Worm (Caenorhabditis elegans): ENCODE results near the gene M02D8.5.

The M02D8.5 gene

DNA sequence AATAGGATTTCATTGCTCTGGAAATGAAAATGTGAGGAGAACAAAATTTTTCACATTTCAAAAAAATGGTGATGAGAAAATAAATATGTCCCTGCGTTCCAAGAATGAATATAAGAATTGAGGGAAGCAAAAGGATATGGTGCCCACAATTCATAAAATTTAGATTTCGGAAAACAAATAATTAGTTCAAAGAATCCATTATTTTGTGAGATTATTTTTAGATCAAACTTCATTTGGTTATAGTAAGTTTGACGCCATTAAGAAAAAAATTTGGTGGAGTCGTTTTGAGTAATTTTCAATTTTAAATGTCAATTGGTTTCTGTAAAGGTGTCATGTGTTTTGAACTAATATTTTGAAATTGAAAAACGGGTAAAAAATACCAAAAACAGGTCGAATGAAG lies 39.0 kb upstream of the M02D8.5 start:
- no peak for TF ChIP-seq peb-1 (tag; optimal IDR thresholded peaks at IDR 0.05)
- TF ChIP-seq mab-5 (tag; optimal IDR thresholded peaks at IDR 0.05) = no peak
- TF ChIP-seq Y55F3AM.14 (GFP tag; optimal IDR thresholded peaks at IDR 0.05) = no peak
- no peak for TF ChIP-seq nhr-11 (tag; optimal IDR thresholded peaks at IDR 0.05)
- TF ChIP-seq snpc-4 (tag; optimal IDR thresholded peaks at IDR 0.05) = no peak
- no peak for TF ChIP-seq zag-1 (tag; optimal IDR thresholded peaks at IDR 0.05)
- no peak for TF ChIP-seq nhr-237 (tag; optimal IDR thresholded peaks at IDR 0.05)
- TF ChIP-seq nhr-77 (tag; optimal IDR thresholded peaks at IDR 0.05) = no peak
- no peak for TF ChIP-seq lin-13 (GFP tag; optimal IDR thresholded peaks at IDR 0.05)

DNA sequence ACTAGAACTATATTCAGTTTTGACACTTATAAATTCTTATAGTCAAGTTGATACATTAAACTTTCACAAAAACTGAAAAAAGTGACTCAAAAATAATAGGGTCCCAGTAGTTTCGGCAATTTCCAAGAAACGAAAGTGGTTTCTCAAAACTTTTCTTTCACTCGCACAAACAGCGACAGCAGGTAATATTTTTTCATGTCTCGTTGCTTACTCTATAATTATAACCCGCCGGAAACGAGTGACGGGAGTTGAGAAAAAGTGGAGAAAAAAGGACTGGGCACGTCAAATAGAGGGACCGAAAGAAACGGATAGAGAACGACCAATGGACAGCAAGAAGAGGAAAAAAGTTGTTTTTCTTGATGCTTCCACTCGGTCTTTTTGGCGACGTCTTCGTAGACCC lies 38.5 kb upstream of the M02D8.5 start:
- TF ChIP-seq sem-4 (tag; optimal IDR thresholded peaks at IDR 0.05) (no peak), mdl-1 (tag; optimal IDR thresholded peaks at IDR 0.05) (no peak), nhr-129 (tag; optimal IDR thresholded peaks at IDR 0.05) (no peak), F13H6.1 (tag; optimal IDR thresholded peaks at IDR 0.05) (no peak), elt-1 (tag; optimal IDR thresholded peaks at IDR 0.05) (no peak), dmd-4 (tag; optimal IDR thresholded peaks at IDR 0.05) (no peak), nhr-12 (tag; optimal IDR thresholded peaks at IDR 0.05) (no peak), fos-1 (tag; optimal IDR thresholded peaks at IDR 0.05) (no peak), nhr-23 (tag; optimal IDR thresholded peaks at IDR 0.05) (no peak), nhr-237 (tag; optimal IDR thresholded peaks at IDR 0.05) (no peak), skn-1 (tag; optimal IDR thresholded peaks at IDR 0.05) (no peak), unc-39 (tag; optimal IDR thresholded peaks at IDR 0.05) (no peak), Y55F3AM.14 (GFP tag; optimal IDR thresholded peaks at IDR 0.05) (no peak), crh-2 (tag; optimal IDR thresholded peaks at IDR 0.05) (no peak), egl-27 (tag; optimal IDR thresholded peaks at IDR 0.05) (no peak)

DNA sequence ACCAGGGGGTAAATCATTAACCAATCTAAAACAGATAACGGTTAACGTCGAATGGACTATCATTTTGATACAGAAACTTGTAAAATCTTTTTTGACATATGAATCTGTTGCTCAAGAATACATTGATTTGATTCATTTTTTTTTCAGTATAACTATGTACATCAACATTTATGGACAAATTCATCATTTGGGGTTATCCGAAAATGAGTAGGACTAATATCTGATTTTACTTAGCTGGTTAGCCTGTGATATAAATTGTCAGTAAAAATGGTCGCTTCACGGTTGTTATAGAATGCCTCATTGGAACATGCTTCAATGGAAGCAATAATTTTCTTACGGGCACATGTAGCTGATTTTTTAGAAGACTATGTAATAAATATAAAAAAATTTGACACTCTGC lies 36.3 kb upstream of the M02D8.5 start:
- TF ChIP-seq crh-2 (tag; optimal IDR thresholded peaks at IDR 0.05) = no peak
- TF ChIP-seq nhr-21 (tag; optimal IDR thresholded peaks at IDR 0.05) = no peak
- no peak for TF ChIP-seq skn-1 (tag; optimal IDR thresholded peaks at IDR 0.05)
- TF ChIP-seq F13H6.1 (tag; optimal IDR thresholded peaks at IDR 0.05) = no peak
- TF ChIP-seq ceh-16 (tag; optimal IDR thresholded peaks at IDR 0.05) = no peak
- no peak for TF ChIP-seq unc-62 (GFP tag; optimal IDR thresholded peaks at IDR 0.05)
- TF ChIP-seq zag-1 (tag; optimal IDR thresholded peaks at IDR 0.05) = no peak
- no peak for TF ChIP-seq nhr-10 (tag; optimal IDR thresholded peaks at IDR 0.05)
- TF ChIP-seq nhr-6 (tag; optimal IDR thresholded peaks at IDR 0.05) = no peak
- TF ChIP-seq lin-13 (GFP tag; optimal IDR thresholded peaks at IDR 0.05) = no peak
- TF ChIP-seq snpc-4 (tag; optimal IDR thresholded peaks at IDR 0.05) = no peak
- TF ChIP-seq unc-55 (GFP tag; optimal IDR thresholded peaks at IDR 0.05) = no peak
- TF ChIP-seq peb-1 (tag; optimal IDR thresholded peaks at IDR 0.05) = no peak
- no peak for TF ChIP-seq ama-1 (optimal IDR thresholded peaks at IDR 0.05)
- no peak for TF ChIP-seq mab-5 (tag; optimal IDR thresholded peaks at IDR 0.05)
- TF ChIP-seq nhr-129 (tag; optimal IDR thresholded peaks at IDR 0.05) = no peak
- no peak for TF ChIP-seq elt-1 (tag; optimal IDR thresholded peaks at IDR 0.05)

DNA sequence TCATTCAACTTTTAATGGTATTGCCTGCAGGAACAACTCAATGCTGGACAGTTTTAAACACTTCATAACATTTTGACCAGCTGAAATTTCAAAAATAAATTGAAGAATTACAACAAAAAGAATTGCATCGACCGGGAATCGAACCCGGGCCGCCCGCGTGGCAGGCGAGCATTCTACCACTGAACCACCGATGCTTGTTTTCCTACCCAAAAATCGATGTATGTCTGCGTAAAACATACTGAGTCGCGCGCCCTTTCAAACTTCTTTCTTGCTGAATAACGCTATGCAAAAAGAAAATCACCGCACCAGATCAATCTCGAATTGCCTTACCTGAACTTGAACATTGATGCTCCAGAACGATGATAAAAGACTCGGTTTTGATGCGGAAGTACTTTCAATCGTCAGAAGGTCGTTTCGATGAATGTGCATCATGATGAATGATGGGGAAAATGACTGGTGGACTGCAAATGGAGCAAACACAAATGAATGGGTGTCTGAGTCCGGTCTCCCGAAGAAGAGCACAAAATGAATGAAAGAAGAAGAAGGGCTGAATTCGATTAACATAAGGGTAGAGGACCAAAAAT lies 35.4 kb upstream of the M02D8.5 start, which contains the start of gene R04E5.7:
TSS of gene R04E5.7 (minus strand) at position 564 of the 584 bp plus-strand sequence.
- TF ChIP-seq nhr-12 (tag; optimal IDR thresholded peaks at IDR 0.05) (no peak), aly-2 (tag; optimal IDR thresholded peaks at IDR 0.05) (no peak), nhr-11 (tag; optimal IDR thresholded peaks at IDR 0.05) (no peak), unc-55 (GFP tag; optimal IDR thresholded peaks at IDR 0.05) (peak; percentile 39), nhr-10 (tag; optimal IDR thresholded peaks at IDR 0.05) (no peak), mdl-1 (tag; optimal IDR thresholded peaks at IDR 0.05) (peak in 1 of 2 experiments; percentile 17), elt-3 (tag; optimal IDR thresholded peaks at IDR 0.05) (no peak), F13H6.1 (tag; optimal IDR thresholded peaks at IDR 0.05) (no peak), ztf-11 (tag; optimal IDR thresholded peaks at IDR 0.05) (no peak), sma-9 (GFP tag; optimal IDR thresholded peaks at IDR 0.05) (peak; percentile 10), sma-9 (tag; optimal IDR thresholded peaks at IDR 0.05) (no peak), nhr-129 (tag; optimal IDR thresholded peaks at IDR 0.05) (peak; percentile 53), sem-4 (tag; optimal IDR thresholded peaks at IDR 0.05) (no peak), nhr-21 (tag; optimal IDR thresholded peaks at IDR 0.05) (peak; percentile 19), C34F6.9 (tag; optimal IDR thresholded peaks at IDR 0.05) (peak; percentile 12), egl-27 (tag; optimal IDR thresholded peaks at IDR 0.05) (no peak), ZK546.5 (tag; optimal IDR thresholded peaks at IDR 0.05) (no peak), ztf-1 (GFP tag; conservative IDR thresholded peaks at IDR 0.05) (no peak), fos-1 (tag; optimal IDR thresholded peaks at IDR 0.05) (peak; percentile 9), lin-13 (GFP tag; optimal IDR thresholded peaks at IDR 0.05) (no peak), crh-2 (tag; optimal IDR thresholded peaks at IDR 0.05) (peak; percentile 89), unc-62 (GFP tag; optimal IDR thresholded peaks at IDR 0.05) (no peak), sma-3 (GFP tag; optimal IDR thresholded peaks at IDR 0.05) (peak; percentile 30), lsy-2 (tag; optimal IDR thresholded peaks at IDR 0.05) (peak in 1 of 2 experiments; percentile 24), Y55F3AM.14 (GFP tag; optimal IDR thresholded peaks at IDR 0.05) (peak; percentile 6), lin-39 (tag; optimal IDR thresholded peaks at IDR 0.05) (no peak)
